Worm (Caenorhabditis elegans) whole organism, L4 larva: ENCODE data around the gene C45G9.9.

Experiments
- D1046.2 ChIP-seq: fragments of 200-800 bp; sonication (Bioruptor generic); IDR thresholded peaks from 2 replicates; pipeline ENCODE4 v1.3.6; 2022; ENCODE audit warnings: missing genetic modification characterization, missing compliant biosample characterization
- F26F4.8 ChIP-seq: fragments of 200-800 bp; sonication (Bioruptor generic); conservative IDR thresholded peaks from 2 replicates; pipeline ENCODE4 v1.3.6; 2022; ENCODE audit warnings: missing genetic modification characterization, missing compliant biosample characterization
- F49E8.2 ChIP-seq: sonication (generic microtip); optimal IDR thresholded peaks from 2 replicates; lab custom pipeline; 2016; ENCODE audit warnings: missing compliant biosample characterization, mild to moderate bottlenecking, missing genetic modification characterization, borderline replicate concordance
- R02D3.7 ChIP-seq: fragments of 150-350 bp; sonication (generic microtip); optimal IDR thresholded peaks from 3 replicates; lab custom pipeline; 2014; ENCODE audit warnings: missing biosample characterization, missing genetic modification characterization
- T26A8.4 ChIP-seq: fragments of 200-800 bp; sonication (Bioruptor generic); IDR thresholded peaks from 2 replicates; pipeline ENCODE4 v1.3.6; 2022; ENCODE audit warnings: missing genetic modification characterization, missing compliant biosample characterization
- Y105C5A.15 ChIP-seq: fragments of 200-800 bp; sonication (Bioruptor generic); IDR thresholded peaks from 2 replicates; pipeline ENCODE4 v1.3.6; 2022; ENCODE audit warnings: missing genetic modification characterization, missing compliant biosample characterization
- Y48G9A.11 ChIP-seq: fragments of 200-800 bp; sonication (Bioruptor generic); IDR thresholded peaks from 2 replicates; pipeline ENCODE4 v1.3.6; 2022; ENCODE audit warnings: missing genetic modification reagents, missing genetic modification characterization, missing compliant biosample characterization
- Y5F2A.4 ChIP-seq: fragments of 200-800 bp; sonication (Bioruptor generic); optimal IDR thresholded peaks from 2 replicates; lab custom pipeline; 2018; ENCODE audit warnings: mild to moderate bottlenecking, missing genetic modification characterization, missing compliant biosample characterization
- aha-1 ChIP-seq: fragments of 150-350 bp; peaks from one replicate; lab custom pipeline; 2014; ENCODE audit warnings: missing biosample characterization, missing genetic modification characterization
- arid-1 ChIP-seq: fragments of 200-800 bp; sonication (Bioruptor generic); conservative IDR thresholded peaks from 2 replicates; pipeline ENCODE4 v1.3.6; 2022; ENCODE audit warnings: missing genetic modification reagents, missing genetic modification characterization, missing compliant biosample characterization
- ceh-20 ChIP-seq: fragments of 200-800 bp; sonication (Bioruptor generic); IDR thresholded peaks from 2 replicates; pipeline ENCODE4 v1.3.6; 2022; ENCODE audit warnings: missing genetic modification reagents, missing genetic modification characterization, missing compliant biosample characterization
- ceh-44 ChIP-seq: fragments of 200-800 bp; sonication (Bioruptor generic); IDR thresholded peaks from 2 replicates; pipeline ENCODE4 v1.3.6; 2022; ENCODE audit warnings: missing genetic modification reagents, missing genetic modification characterization, missing compliant biosample characterization
- ceh-62 ChIP-seq: sonication (generic microtip); optimal IDR thresholded peaks from 2 replicates; lab custom pipeline; 2017; ENCODE audit warnings: missing biosample characterization, missing genetic modification characterization
- ces-1 ChIP-seq: fragments of 150-350 bp; sonication (generic microtip); optimal IDR thresholded peaks from 4 replicates; lab custom pipeline; 2014; ENCODE audit warnings: missing biosample characterization, missing genetic modification reagents, missing genetic modification characterization
- ctbp-1 ChIP-seq: fragments of 200-800 bp; sonication (Bioruptor generic); IDR thresholded peaks from 2 replicates; pipeline ENCODE4 v1.3.6; 2022; ENCODE audit warnings: missing genetic modification reagents, missing genetic modification characterization, missing compliant biosample characterization
- daf-16 ChIP-seq, 3 experiments: sonication (generic microtip); optimal IDR thresholded peaks; 2 replicates each; lab custom pipeline; 2016 to 2017; ENCODE audit warnings: missing genetic modification characterization in 3 of 3, missing genetic modification reagents in 3 of 3, mild to moderate bottlenecking in 2 of 3, missing compliant biosample characterization in 2 of 3, missing biosample characterization in 1 of 3, moderate library complexity in 1 of 3
- dmd-8 ChIP-seq: fragments of 200-800 bp; sonication (Bioruptor generic); IDR thresholded peaks from 2 replicates; pipeline ENCODE4 v1.3.6; 2022; ENCODE audit warnings: missing genetic modification characterization, missing compliant biosample characterization
- dmd-9 ChIP-seq: fragments of 200-800 bp; sonication (Bioruptor generic); IDR thresholded peaks from 2 replicates; pipeline ENCODE4 v1.3.6; 2022; ENCODE audit warnings: missing genetic modification reagents, missing genetic modification characterization, missing compliant biosample characterization
- egl-27 ChIP-seq: sonication (generic microtip); optimal IDR thresholded peaks from 3 replicates; lab custom pipeline; 2017; ENCODE audit warnings: missing biosample characterization, missing genetic modification reagents, missing genetic modification characterization
- gei-8 ChIP-seq: fragments of 200-800 bp; sonication (Bioruptor generic); optimal IDR thresholded peaks from 2 replicates; lab custom pipeline; 2018; ENCODE audit warnings: mild to moderate bottlenecking, missing genetic modification characterization, missing compliant biosample characterization
- hlh-11 ChIP-seq: fragments of 200-800 bp; sonication (Bioruptor generic); optimal IDR thresholded peaks from 2 replicates; lab custom pipeline; 2018; ENCODE audit warnings: mild to moderate bottlenecking, missing genetic modification characterization, missing compliant biosample characterization
- jun-1 ChIP-seq: fragments of 150-350 bp; optimal IDR thresholded peaks from 2 replicates; lab custom pipeline; 2014; ENCODE audit warnings: missing biosample characterization, missing genetic modification reagents, missing genetic modification characterization
- lim-7 ChIP-seq: fragments of 200-800 bp; sonication (Bioruptor generic); IDR thresholded peaks from 2 replicates; pipeline ENCODE4 v1.3.6; 2022; ENCODE audit warnings: missing genetic modification characterization, missing compliant biosample characterization
- lin-1 ChIP-seq: fragments of 200-800 bp; sonication (Bioruptor generic); IDR thresholded peaks from 2 replicates; pipeline ENCODE4 v1.3.6; 2022; ENCODE audit warnings: missing genetic modification reagents, missing genetic modification characterization, missing compliant biosample characterization
- lin-13 ChIP-seq: fragments of 150-350 bp; optimal IDR thresholded peaks from 2 replicates; lab custom pipeline; 2014; ENCODE audit warnings: missing biosample characterization, missing genetic modification reagents, missing genetic modification characterization
- lin-29 ChIP-seq: fragments of 200-800 bp; sonication (Bioruptor generic); IDR thresholded peaks from 2 replicates; pipeline ENCODE4 v1.3.6; 2022; ENCODE audit warnings: missing genetic modification reagents, missing genetic modification characterization, missing compliant biosample characterization
- lsy-2 ChIP-seq, 2 experiments: fragments of 150-350 bp in 1 of 2; sonication (generic microtip) in 1 of 2; optimal IDR thresholded peaks; 2 replicates each; lab custom pipeline; 2014 to 2017; ENCODE audit warnings: missing biosample characterization in 2 of 2, missing genetic modification characterization in 2 of 2
- madf-5 ChIP-seq, 2 experiments: fragments of 200-800 bp; sonication (Bioruptor generic); IDR thresholded peaks; 2 replicates each; pipeline ENCODE4 v1.3.6; 2022; ENCODE audit warnings: missing compliant biosample characterization in 2 of 2, missing genetic modification characterization in 2 of 2
- madf-9 ChIP-seq: fragments of 200-800 bp; sonication (Bioruptor generic); conservative IDR thresholded peaks from 2 replicates; pipeline ENCODE4 v1.3.6; 2022; ENCODE audit warnings: missing genetic modification reagents, missing genetic modification characterization, missing compliant biosample characterization
- mdt-29 ChIP-seq: fragments of 200-800 bp; sonication (Bioruptor generic); IDR thresholded peaks from 2 replicates; pipeline ENCODE4 v1.3.6; 2022; ENCODE audit warnings: missing genetic modification reagents, missing genetic modification characterization, missing compliant biosample characterization
- mxl-2 ChIP-seq: fragments of 200-800 bp; sonication (Bioruptor generic); conservative IDR thresholded peaks from 2 replicates; pipeline ENCODE4 v1.3.6; 2022; ENCODE audit warnings: missing genetic modification reagents, missing genetic modification characterization, missing compliant biosample characterization
- nhr-102 ChIP-seq: sonication (generic microtip); optimal IDR thresholded peaks from 2 replicates; lab custom pipeline; 2016; ENCODE audit warnings: mild to moderate bottlenecking, missing genetic modification characterization, moderate library complexity, missing compliant biosample characterization
- nhr-11 ChIP-seq: fragments of 150-350 bp; optimal IDR thresholded peaks from 2 replicates; lab custom pipeline; 2014; ENCODE audit warnings: missing biosample characterization, missing genetic modification characterization
- nhr-41 ChIP-seq: fragments of 200-800 bp; sonication (Bioruptor generic); IDR thresholded peaks from 2 replicates; pipeline ENCODE4 v1.3.6; 2022; ENCODE audit warnings: missing genetic modification reagents, missing genetic modification characterization, missing compliant biosample characterization
- nhr-42 ChIP-seq: fragments of 200-800 bp; sonication (Bioruptor generic); IDR thresholded peaks from 2 replicates; pipeline ENCODE4 v1.3.6; 2022; ENCODE audit warnings: missing genetic modification characterization, missing compliant biosample characterization
- nhr-48 ChIP-seq: sonication (generic microtip); optimal IDR thresholded peaks from 2 replicates; lab custom pipeline; 2016; ENCODE audit warnings: mild to moderate bottlenecking, missing genetic modification characterization, missing compliant biosample characterization
- set-16 ChIP-seq: fragments of 200-800 bp; sonication (Bioruptor generic); IDR thresholded peaks from 2 replicates; pipeline ENCODE4 v1.3.6; 2022; ENCODE audit warnings: missing genetic modification reagents, missing genetic modification characterization, missing compliant biosample characterization
- snpc-1.2 ChIP-seq: fragments of 200-800 bp; sonication (Bioruptor generic); IDR thresholded peaks from 2 replicates; pipeline ENCODE4 v1.3.6; 2022; ENCODE audit warnings: missing genetic modification reagents, missing genetic modification characterization, missing compliant biosample characterization
- spr-3 ChIP-seq: fragments of 200-800 bp; sonication (Bioruptor generic); optimal IDR thresholded peaks from 2 replicates; lab custom pipeline; 2018; ENCODE audit warnings: mild to moderate bottlenecking, missing genetic modification characterization, missing compliant biosample characterization
- tag-97 ChIP-seq: fragments of 200-800 bp; sonication (Bioruptor generic); IDR thresholded peaks from 2 replicates; pipeline ENCODE4 v1.3.6; 2022; ENCODE audit warnings: missing genetic modification characterization, missing compliant biosample characterization
- unc-62 ChIP-seq, 3 experiments: fragments of 150-350 bp in 1 of 3; sonication (generic microtip); optimal IDR thresholded peaks in 2 of 3; peaks in 1 of 3; 1 replicate in 1 of 3; 2 replicates in 2 of 3; lab custom pipeline; 2014 to 2017; ENCODE audit warnings: missing biosample characterization in 3 of 3, missing genetic modification characterization in 3 of 3, missing genetic modification reagents in 3 of 3, missing genotype in 1 of 3
- zfp-3 ChIP-seq: fragments of 200-800 bp; sonication (Bioruptor generic); conservative IDR thresholded peaks from 2 replicates; pipeline ENCODE4 v1.3.6; 2022; ENCODE audit warnings: missing genetic modification reagents, missing genetic modification characterization, missing compliant biosample characterization
- zip-11 ChIP-seq: fragments of 200-800 bp; sonication (Bioruptor generic); IDR thresholded peaks from 2 replicates; pipeline ENCODE4 v1.3.6; 2022; ENCODE audit warnings: missing genetic modification characterization, missing compliant biosample characterization
- zip-2 ChIP-seq: fragments of 150-350 bp; optimal IDR thresholded peaks from 2 replicates; lab custom pipeline; 2014; ENCODE audit warnings: missing biosample characterization, missing genetic modification characterization

The C45G9.9 gene

DNA sequence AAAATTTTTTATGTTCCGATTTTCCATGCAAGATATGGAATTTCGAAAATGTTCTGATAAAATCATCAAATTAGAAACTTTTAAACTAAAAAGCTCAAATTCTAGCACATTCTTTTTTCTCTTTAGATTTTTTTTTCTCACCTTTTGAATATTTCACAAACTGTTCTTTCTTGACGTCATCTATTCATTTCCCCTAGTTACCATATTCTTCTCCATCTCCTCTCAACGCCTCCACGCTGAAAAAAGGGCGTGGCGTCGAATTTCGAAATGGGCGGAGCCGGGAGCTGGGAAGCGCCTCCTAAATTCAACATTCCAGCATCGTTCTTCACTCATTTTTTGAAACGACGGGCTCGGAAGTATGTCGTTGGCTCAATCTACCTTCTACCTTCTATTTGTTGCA, 13.5 kb downstream of the C45G9.9 start, which contains the start of gene nlp-43:
nlp-43 (plus strand) TSS at position 301 of the 400 bp plus-strand sequence.
- TF ChIP-seq nhr-41 (GFP tag; lab: Robert Waterston, UW) (no peak), ceh-62 (no peak), madf-5 (GFP tag; IDR thresholded peaks at IDR 0.05; lab: Robert Waterston, UW) (no peak), R02D3.7 (tag; lab: Kevin White, UChicago) (no peak), nhr-102 (tag; lab: Kevin White, UChicago) (no peak), unc-62 (GFP tag; optimal IDR thresholded peaks at IDR 0.05 in 1 of 2; lab: Kevin White, UChicago) (no peak), unc-62 (tag; optimal IDR thresholded peaks at IDR 0.05; lab: Kevin White, UChicago) (no peak), madf-9 (GFP tag; lab: Robert Waterston, UW) (no peak), Y105C5A.15 (GFP tag; lab: Robert Waterston, UW) (no peak), lin-13 (GFP tag; lab: Kevin White, UChicago) (no peak), egl-27 (tag; lab: Kevin White, UChicago) (no peak), mxl-2 (GFP tag; lab: Robert Waterston, UW) (no peak), zfp-3 (GFP tag; lab: Robert Waterston, UW) (no peak), tag-97 (no peak), ces-1 (GFP tag; lab: Kevin White, UChicago) (no peak), dmd-8 (GFP tag; lab: Robert Waterston, UW) (no peak)

- no peak for TF ChIP-seq dmd-9 (GFP tag; lab: Robert Waterston, UW)
- no peak for TF ChIP-seq lin-1 (GFP tag; lab: Robert Waterston, UW)
- no peak for TF ChIP-seq madf-9 (GFP tag; lab: Robert Waterston, UW)
- no peak for TF ChIP-seq arid-1 (GFP tag; lab: Robert Waterston, UW)
- no peak for TF ChIP-seq spr-3 (GFP tag; lab: Kevin White, UChicago)
Observed at ce11 chrIII:5036158-5036557, 19.5 kb downstream of the C45G9.9 start, which contains the start of gene C45G9.6. TSS of gene C45G9.6 (plus strand) at chrIII:5036458.

DNA sequence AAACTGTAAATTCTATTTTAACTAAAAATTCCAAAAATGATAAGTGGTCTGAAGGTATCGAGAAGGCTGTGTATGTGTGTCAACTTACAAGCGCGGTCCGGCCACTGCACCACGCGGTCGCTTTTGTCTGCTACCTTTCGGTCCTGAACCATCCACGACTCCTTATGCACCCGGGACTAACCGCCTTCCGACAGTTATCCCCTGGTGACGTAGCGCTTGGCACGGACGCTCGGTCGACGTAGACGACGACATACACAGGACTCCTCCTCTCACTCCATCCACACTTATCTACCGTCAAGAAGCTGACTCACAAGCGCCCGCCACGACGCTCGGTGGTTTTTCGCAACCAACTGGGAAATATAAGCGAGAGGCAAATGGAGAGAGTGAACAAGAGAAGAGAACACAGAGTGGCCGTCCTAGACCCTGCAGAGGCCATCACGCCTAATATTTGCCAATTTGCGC, 24.2 kb downstream of the C45G9.9 start:
- TF ChIP-seq gei-8 (GFP tag; lab: Kevin White, UChicago), result peak; percentile 75
- peak; percentile 94 for TF ChIP-seq T26A8.4 (GFP tag; lab: Robert Waterston, UW)
- TF ChIP-seq nhr-42 (GFP tag; lab: Robert Waterston, UW), result peak; percentile 50; the same call in 1 of the 2 replicates
- TF ChIP-seq lsy-2 (tag; optimal IDR thresholded peaks at IDR 0.05; lab: Kevin White, UChicago), result peak in 1 of 2 experiments; percentile 53
- peak; percentile 50 for TF ChIP-seq nhr-11 (tag; lab: Kevin White, UChicago)
- TF ChIP-seq aha-1 (tag; lab: Kevin White, UChicago), result peak; percentile 93
- peak; percentile 86 for TF ChIP-seq ceh-20 (GFP tag; lab: Robert Waterston, UW)
- peak; percentile 24 for TF ChIP-seq zip-2
- TF ChIP-seq jun-1 (tag; lab: Kevin White, UChicago), result peak; percentile 47
- peak; percentile 71 to 85 for TF ChIP-seq daf-16 (GFP tag; optimal IDR thresholded peaks at IDR 0.05; lab: Kevin White, UChicago)
- TF ChIP-seq daf-16 (tag; optimal IDR thresholded peaks at IDR 0.05; lab: Kevin White, UChicago), result peak; percentile 25
- peak; percentile 63 for TF ChIP-seq nhr-48 (tag; lab: Kevin White, UChicago)
- TF ChIP-seq set-16 (GFP tag; lab: Robert Waterston, UW), result peak; percentile 88
- TF ChIP-seq Y5F2A.4, result peak; percentile 70
- peak; percentile 61 to 78; a peak in 2 of 4 replicates for TF ChIP-seq madf-5 (GFP tag; IDR thresholded peaks at IDR 0.05; lab: Robert Waterston, UW)
- peak; percentile 90 for TF ChIP-seq ctbp-1 (GFP tag; lab: Robert Waterston, UW)
- peak; percentile 77; the same call in 1 of the 2 replicates for TF ChIP-seq tag-97
- TF ChIP-seq Y48G9A.11 (GFP tag; lab: Robert Waterston, UW), result peak; percentile 68; the same call in 1 of the 2 replicates
- peak; percentile 23 for TF ChIP-seq F49E8.2
- TF ChIP-seq spr-3 (GFP tag; lab: Kevin White, UChicago), result peak; percentile 68
- peak; percentile 80 for TF ChIP-seq mdt-29 (GFP tag; lab: Robert Waterston, UW)
- 0 out of 2 replicates have a peak, but pooled peaks have one; percentile 47 for TF ChIP-seq F26F4.8 (GFP tag; lab: Robert Waterston, UW)
- peak; percentile 78 for TF ChIP-seq lim-7
- peak; percentile 66 for TF ChIP-seq lin-29 (GFP tag; lab: Robert Waterston, UW)
- TF ChIP-seq D1046.2, result 0 out of 2 replicates have a peak, but pooled peaks have one; percentile 52
- 0 out of 2 replicates have a peak, but pooled peaks have one; percentile 60 for TF ChIP-seq zip-11 (GFP tag; lab: Robert Waterston, UW)
- peak; percentile 63 for TF ChIP-seq lin-13 (GFP tag; lab: Kevin White, UChicago)
- TF ChIP-seq snpc-1.2 (GFP tag; lab: Robert Waterston, UW), result peak; percentile 81; the same call in 1 of the 2 replicates
- peak; percentile 68; the same call in 1 of the 2 replicates for TF ChIP-seq ceh-44 (GFP tag; lab: Robert Waterston, UW)
- peak; percentile 77 for TF ChIP-seq madf-9 (GFP tag; lab: Robert Waterston, UW)
- peak; percentile 76 for TF ChIP-seq hlh-11 (tag; lab: Kevin White, UChicago)
